Worm (Caenorhabditis elegans): ENCODE results near the gene dmsr-11.

ce11 chrV:6819812-6820211, 15.9 kb upstream of the dmsr-11 start, which contains the start of gene dmsr-13:
- TF ChIP-seq nhr-237 (tag; optimal IDR thresholded peaks at IDR 0.05), result no peak
- no peak for TF ChIP-seq aly-2 (tag; optimal IDR thresholded peaks at IDR 0.05)
- no peak for TF ChIP-seq lin-13 (GFP tag; optimal IDR thresholded peaks at IDR 0.05)
- no peak for TF ChIP-seq ceh-82 (tag; optimal IDR thresholded peaks at IDR 0.05)
- no peak for TF ChIP-seq ztf-4 (tag; optimal IDR thresholded peaks at IDR 0.05)
